Fruit fly (Drosophila melanogaster) whole organism, prepupa: ENCODE data around the gene scw.

Experiments used
- Blimp-1 ChIP-seq: fragments of 200-800 bp; sonication (Bioruptor generic); optimal IDR thresholded peaks from 3 replicates; lab custom pipeline; 2017; ENCODE audit warnings: missing biosample characterization, missing genetic modification characterization, mild to moderate bottlenecking, moderate library complexity, missing genetic modification reagents
- CG10631 ChIP-seq: fragments of 200-800 bp; sonication (Bioruptor generic); optimal IDR thresholded peaks from 2 replicates; lab custom pipeline; 2016; ENCODE audit warnings: missing biosample characterization, missing genetic modification characterization
- CG10669 ChIP-seq: fragments of 200-800 bp; sonication (Bioruptor generic); optimal IDR thresholded peaks from 3 replicates; lab custom pipeline; 2018; ENCODE audit warnings: missing biosample characterization, mild to moderate bottlenecking, missing genetic modification characterization, moderate library complexity
- CG11294 ChIP-seq: fragments of 200-800 bp; sonication (Bioruptor generic); IDR thresholded peaks from 2 replicates; pipeline ENCODE4 v1.3.6; 2022; ENCODE audit warnings: missing biosample characterization, missing genetic modification characterization
- CG11762 ChIP-seq: fragments of 200-800 bp; sonication (Bioruptor generic); optimal IDR thresholded peaks from 3 replicates; lab custom pipeline; 2016; ENCODE audit warnings: missing biosample characterization, missing genetic modification characterization; ENCODE audit not compliant: insufficient read depth
- CG11902 ChIP-seq: fragments of 200-800 bp; sonication (Bioruptor generic); optimal IDR thresholded peaks from 3 replicates; lab custom pipeline; 2016; ENCODE audit warnings: missing biosample characterization, missing genetic modification characterization
- CG15336 ChIP-seq: fragments of 200-800 bp; sonication (Bioruptor generic); IDR thresholded peaks from 2 replicates; pipeline ENCODE4 v1.3.6; 2022; ENCODE audit warnings: missing biosample characterization, missing genetic modification characterization
- CG1621 ChIP-seq: fragments of 200-800 bp; sonication (Bioruptor generic); optimal IDR thresholded peaks from 3 replicates; lab custom pipeline; 2018; ENCODE audit warnings: missing biosample characterization, mild to moderate bottlenecking, missing genetic modification characterization
- CG16779 ChIP-seq: fragments of 200-800 bp; sonication (Bioruptor generic); optimal IDR thresholded peaks from 3 replicates; lab custom pipeline; 2017; ENCODE audit warnings: missing biosample characterization, mild to moderate bottlenecking, missing genetic modification characterization
- CG3032 ChIP-seq: fragments of 200-800 bp; optimal IDR thresholded peaks from 2 replicates; lab custom pipeline; 2019; ENCODE audit warnings: missing biosample characterization, mild to moderate bottlenecking, missing genetic modification characterization, moderate library complexity
- CG31627 ChIP-seq: fragments of 200-800 bp; sonication (Bioruptor generic); optimal IDR thresholded peaks from 3 replicates; lab custom pipeline; 2016; ENCODE audit warnings: missing biosample characterization, missing genetic modification characterization
- CG32006 ChIP-seq: fragments of 200-800 bp; sonication (Bioruptor generic); optimal IDR thresholded peaks from 3 replicates; lab custom pipeline; 2017; ENCODE audit warnings: missing biosample characterization, mild to moderate bottlenecking, missing genetic modification characterization
- CG4318 ChIP-seq: fragments of 200-800 bp; sonication (Bioruptor generic); optimal IDR thresholded peaks from 3 replicates; lab custom pipeline; 2017; ENCODE audit warnings: missing biosample characterization, mild to moderate bottlenecking, missing genetic modification characterization
- CG6276 ChIP-seq: fragments of 200-800 bp; sonication (Bioruptor generic); optimal IDR thresholded peaks from 2 replicates; lab custom pipeline; 2017; ENCODE audit warnings: missing biosample characterization, mild to moderate bottlenecking, missing genetic modification characterization
- CG6792 ChIP-seq: fragments of 200-800 bp; sonication (Bioruptor generic); optimal IDR thresholded peaks from 3 replicates; lab custom pipeline; 2016; ENCODE audit warnings: missing biosample characterization, missing genetic modification characterization
- CG6808 ChIP-seq: fragments of 200-800 bp; sonication (Bioruptor generic); optimal IDR thresholded peaks from 3 replicates; lab custom pipeline; 2017; ENCODE audit warnings: missing biosample characterization, missing genetic modification characterization, mild to moderate bottlenecking, moderate library complexity, missing genetic modification reagents
- CG6854 ChIP-seq: fragments of 200-800 bp; sonication (Bioruptor generic); optimal IDR thresholded peaks from 2 replicates; lab custom pipeline; 2017; ENCODE audit warnings: missing biosample characterization, mild to moderate bottlenecking, missing genetic modification characterization
- CG7368 ChIP-seq: fragments of 200-800 bp; sonication (Bioruptor generic); optimal IDR thresholded peaks from 3 replicates; lab custom pipeline; 2016; ENCODE audit warnings: missing biosample characterization, missing genetic modification characterization
- CG8119 ChIP-seq: fragments of 200-800 bp; sonication (Bioruptor generic); IDR thresholded peaks from 3 replicates; pipeline ENCODE4 v1.3.6; 2022; ENCODE audit warnings: missing biosample characterization, missing genetic modification characterization
- CG8319 ChIP-seq: fragments of 200-800 bp; sonication (Bioruptor generic); optimal IDR thresholded peaks from 3 replicates; lab custom pipeline; 2016; ENCODE audit warnings: missing biosample characterization, missing genetic modification characterization
- CG8632 ChIP-seq: fragments of 200-800 bp; sonication (Bioruptor generic); optimal IDR thresholded peaks from 3 replicates; lab custom pipeline; 2016; ENCODE audit warnings: missing biosample characterization, missing genetic modification characterization
- Eip78C ChIP-seq: fragments of 200-800 bp; sonication (Bioruptor generic); peaks from one replicate; lab custom pipeline; 2016; ENCODE audit warnings: missing biosample characterization, missing genetic modification characterization
- Eip93F ChIP-seq: fragments of 200-800 bp; sonication (Bioruptor generic); optimal IDR thresholded peaks from 2 replicates; lab custom pipeline; 2016; ENCODE audit warnings: missing biosample characterization, mild to moderate bottlenecking, missing genetic modification characterization
- Ets21C ChIP-seq: fragments of 200-800 bp; sonication (Bioruptor generic); optimal IDR thresholded peaks from 3 replicates; lab custom pipeline; 2016; ENCODE audit warnings: missing biosample characterization, missing genetic modification characterization
- Gug ChIP-seq: fragments of 200-800 bp; sonication (Bioruptor generic); IDR thresholded peaks from 2 replicates; pipeline ENCODE4 v1.3.6; 2022; ENCODE audit warnings: missing biosample characterization, missing genetic modification characterization
- Hr38 ChIP-seq: sonication (Bioruptor generic); optimal IDR thresholded peaks from 2 replicates; lab custom pipeline; 2016; ENCODE audit warnings: missing biosample characterization, missing genetic modification characterization
- Hr39 ChIP-seq: fragments of 200-800 bp; sonication (Bioruptor generic); optimal IDR thresholded peaks from 2 replicates; lab custom pipeline; 2016; ENCODE audit warnings: missing biosample characterization, missing genetic modification characterization
- Hr4 ChIP-seq: fragments of 200-800 bp; sonication (Bioruptor generic); optimal IDR thresholded peaks from 3 replicates; lab custom pipeline; 2016; ENCODE audit warnings: missing biosample characterization, missing genetic modification characterization
- Lpt ChIP-seq: fragments of 200-800 bp; sonication (Bioruptor generic); optimal IDR thresholded peaks from 3 replicates; lab custom pipeline; 2016; ENCODE audit warnings: missing biosample characterization, missing genetic modification characterization
- Met ChIP-seq: fragments of 200-800 bp; sonication (Bioruptor generic); optimal IDR thresholded peaks from 3 replicates; lab custom pipeline; 2016; ENCODE audit warnings: missing biosample characterization, missing genetic modification characterization
- Smox ChIP-seq: fragments of 200-800 bp; sonication (Bioruptor generic); optimal IDR thresholded peaks from 3 replicates; lab custom pipeline; 2016; ENCODE audit warnings: missing biosample characterization, missing genetic modification characterization
- Sox14 ChIP-seq: fragments of 200-800 bp; sonication (Bioruptor generic); optimal IDR thresholded peaks from 3 replicates; lab custom pipeline; 2016; ENCODE audit warnings: missing biosample characterization, missing genetic modification characterization
- Sox15 ChIP-seq: fragments of 200-800 bp; sonication (Bioruptor generic); optimal IDR thresholded peaks from 3 replicates; lab custom pipeline; 2016; ENCODE audit warnings: missing biosample characterization, missing genetic modification characterization
- achi ChIP-seq: fragments of 200-800 bp; sonication (Bioruptor generic); optimal IDR thresholded peaks from 3 replicates; lab custom pipeline; 2016; ENCODE audit warnings: missing biosample characterization, missing genetic modification characterization
- cyc ChIP-seq: fragments of 200-800 bp; sonication (Bioruptor generic); optimal IDR thresholded peaks from 3 replicates; lab custom pipeline; 2016; ENCODE audit warnings: missing biosample characterization, missing genetic modification characterization
- dac ChIP-seq: fragments of 200-800 bp; sonication (Bioruptor generic); optimal IDR thresholded peaks from 2 replicates; lab custom pipeline; 2017; ENCODE audit warnings: missing biosample characterization, mild to moderate bottlenecking, missing genetic modification characterization
- eg ChIP-seq: fragments of 200-800 bp; sonication (Bioruptor generic); IDR thresholded peaks from 3 replicates; pipeline ENCODE4 v1.3.6; 2022; ENCODE audit warnings: missing biosample characterization, missing genetic modification characterization
- esn ChIP-seq: fragments of 200-800 bp; sonication (Bioruptor generic); optimal IDR thresholded peaks from 2 replicates; lab custom pipeline; 2016; ENCODE audit warnings: missing biosample characterization, mild to moderate bottlenecking, missing genetic modification characterization, moderate library complexity
- fd59A ChIP-seq: fragments of 200-800 bp; sonication (Bioruptor generic); optimal IDR thresholded peaks from 2 replicates; lab custom pipeline; 2017; ENCODE audit warnings: missing biosample characterization, mild to moderate bottlenecking, missing genetic modification characterization, missing genetic modification reagents
- fd85E ChIP-seq: fragments of 200-800 bp; sonication (Bioruptor generic); optimal IDR thresholded peaks from 3 replicates; lab custom pipeline; 2016; ENCODE audit warnings: missing biosample characterization, missing genetic modification characterization
- fkh ChIP-seq: fragments of 200-800 bp; sonication (Bioruptor generic); optimal IDR thresholded peaks from 3 replicates; lab custom pipeline; 2017; ENCODE audit warnings: missing biosample characterization, mild to moderate bottlenecking, missing genetic modification characterization, moderate library complexity
- lz ChIP-seq: fragments of 200-800 bp; sonication (Bioruptor generic); optimal IDR thresholded peaks from 3 replicates; lab custom pipeline; 2016; ENCODE audit warnings: missing biosample characterization, missing genetic modification characterization
- net ChIP-seq: fragments of 200-800 bp; sonication (Bioruptor generic); optimal IDR thresholded peaks from 3 replicates; lab custom pipeline; 2016; ENCODE audit warnings: missing biosample characterization, missing genetic modification characterization
- pdm3 ChIP-seq: fragments of 200-800 bp; sonication (Bioruptor generic); optimal IDR thresholded peaks from 3 replicates; lab custom pipeline; 2016; ENCODE audit warnings: missing biosample characterization, missing genetic modification characterization
- salr ChIP-seq, 2 experiments: fragments of 200-800 bp; sonication (Bioruptor generic); optimal IDR thresholded peaks; 3 replicates each; lab custom pipeline; 2016 to 2018; ENCODE audit warnings: missing biosample characterization in 2 of 2, missing genetic modification characterization in 2 of 2, mild to moderate bottlenecking in 1 of 2
- spab ChIP-seq: fragments of 200-800 bp; sonication (Bioruptor generic); optimal IDR thresholded peaks from 2 replicates; lab custom pipeline; 2017; ENCODE audit warnings: missing biosample characterization, mild to moderate bottlenecking, missing genetic modification characterization, missing genetic modification reagents
- svp ChIP-seq: fragments of 200-800 bp; sonication (Bioruptor generic); peaks from one replicate; lab custom pipeline; 2016; ENCODE audit warnings: missing biosample characterization, missing genetic modification characterization
- vri ChIP-seq: fragments of 200-800 bp; sonication (Bioruptor generic); optimal IDR thresholded peaks from 3 replicates; lab custom pipeline; 2016; ENCODE audit warnings: missing biosample characterization, mild to moderate bottlenecking, missing genetic modification characterization

Gene scw

dm6 chr2L:19700868-19701267 is at the start of gene scw:
Gene scw, minus strand, starts transcription at chr2L:19700968.
- TF ChIP-seq salr (GFP tag; optimal IDR thresholded peaks at IDR 0.05; lab: Kevin White, UChicago), result no peak
- TF ChIP-seq svp, result peak; percentile 42

- TF ChIP-seq CG6792 (GFP tag; lab: Kevin White, UChicago) (no peak), fkh (GFP tag; lab: Kevin White, UChicago) (peak; percentile 93), lz (GFP tag; lab: Kevin White, UChicago) (no peak), svp (no peak), CG4318 (no peak)
Measured at dm6 chr2L:19735635-19736109, 34.9 kb upstream of the scw start, which contains the start of the genes CG10462 and Nf-YB. Gene CG10462, minus strand, starts transcription at chr2L:19735980. Gene Nf-YB, plus strand, starts transcription at chr2L:19736044.

dm6 chr2L:19722517-19722916 is 21.7 kb upstream of the scw start:
- TF ChIP-seq net (GFP tag; lab: Kevin White, UChicago), result peak; percentile 16
- no peak for TF ChIP-seq fd85E
- no peak for TF ChIP-seq CG8119 (GFP tag; lab: Robert Waterston, UW)
- TF ChIP-seq Lpt (GFP tag; lab: Kevin White, UChicago), result no peak
- peak; percentile 5 for TF ChIP-seq CG10669 (GFP tag; lab: Kevin White, UChicago)
- TF ChIP-seq CG6854 (GFP tag; lab: Kevin White, UChicago), result no peak
- TF ChIP-seq CG4318, result peak; percentile 9
- peak; percentile 44 for TF ChIP-seq pdm3 (GFP tag; lab: Kevin White, UChicago)
- no peak for TF ChIP-seq vri (GFP tag; lab: Kevin White, UChicago)
- peak; percentile 45 for TF ChIP-seq achi (GFP tag; lab: Kevin White, UChicago)
- TF ChIP-seq Eip93F, result no peak
- peak; percentile 68 for TF ChIP-seq svp
- no peak for TF ChIP-seq CG11294 (GFP tag; lab: Robert Waterston, UW)
- TF ChIP-seq CG8632 (GFP tag; lab: Kevin White, UChicago), result peak; percentile 4
- no peak for TF ChIP-seq CG1621 (tag; lab: Kevin White, UChicago)
- TF ChIP-seq CG7368, result no peak
- no peak for TF ChIP-seq CG8319 (GFP tag; lab: Kevin White, UChicago)
- TF ChIP-seq Smox, result peak; percentile 13
- TF ChIP-seq Gug (GFP tag; lab: Robert Waterston, UW), result no peak; the same call in 1 of the 2 replicates
- TF ChIP-seq Hr4, result peak; percentile 21
- no peak for TF ChIP-seq CG6276
- TF ChIP-seq Blimp-1 (GFP tag; lab: Kevin White, UChicago), result no peak
- no peak for TF ChIP-seq dac (GFP tag; lab: Kevin White, UChicago)
- TF ChIP-seq CG11902 (GFP tag; lab: Kevin White, UChicago), result no peak
- TF ChIP-seq CG16779 (tag; lab: Kevin White, UChicago), result peak; percentile 7
- TF ChIP-seq CG32006 (GFP tag; lab: Kevin White, UChicago), result no peak
- TF ChIP-seq fd59A (GFP tag; lab: Kevin White, UChicago), result peak; percentile 8
- TF ChIP-seq lz (GFP tag; lab: Kevin White, UChicago), result peak; percentile 20
- no peak for TF ChIP-seq Hr38 (GFP tag; lab: Kevin White, UChicago)
- TF ChIP-seq Ets21C, result peak; percentile 22
- TF ChIP-seq CG10631, result peak; percentile 48
- TF ChIP-seq CG11762, result no peak
- no peak for TF ChIP-seq Sox15
- TF ChIP-seq CG15336, result peak; percentile 35; the same call in 1 of the 2 replicates
- peak; percentile 24 for TF ChIP-seq Hr39 (GFP tag; lab: Kevin White, UChicago)
- no peak for TF ChIP-seq Sox14
- TF ChIP-seq spab (GFP tag; lab: Kevin White, UChicago), result no peak
- peak; percentile 62 for TF ChIP-seq Eip78C (GFP tag; lab: Kevin White, UChicago)
- no peak for TF ChIP-seq cyc (GFP tag; lab: Kevin White, UChicago)
- peak; percentile 23 for TF ChIP-seq CG6792 (GFP tag; lab: Kevin White, UChicago)
- TF ChIP-seq CG6808 (GFP tag; lab: Kevin White, UChicago), result no peak
- peak; percentile 45 for TF ChIP-seq CG31627
- TF ChIP-seq esn, result no peak
- TF ChIP-seq CG3032, result no peak
- peak; percentile 24 for TF ChIP-seq Met (GFP tag; lab: Kevin White, UChicago)
- TF ChIP-seq eg (GFP tag; lab: Robert Waterston, UW), result no peak; the same call in 2 of the 3 replicates
